Fruit fly (Drosophila melanogaster) whole organism, wandering third instar larva: ENCODE results near the gene nau.

Experiments used
- Abd-B ChIP-seq: fragments of >200 bp; optimal IDR thresholded peaks from 2 replicates; lab custom pipeline; 2017; ENCODE audit warnings: missing biosample characterization, missing genetic modification characterization
- CG32264 ChIP-seq: fragments of 200-800 bp; sonication (Bioruptor generic); optimal IDR thresholded peaks from 2 replicates; lab custom pipeline; 2016; ENCODE audit warnings: missing biosample characterization, missing genetic modification characterization
- CG9705 ChIP-seq: fragments of 200-800 bp; sonication (Bioruptor generic); optimal IDR thresholded peaks from 2 replicates; lab custom pipeline; 2018; ENCODE audit warnings: missing biosample characterization, mild to moderate bottlenecking, missing genetic modification characterization
- CrebA ChIP-seq: fragments of 200-800 bp; sonication (Bioruptor generic); optimal IDR thresholded peaks from 2 replicates; lab custom pipeline; 2016; ENCODE audit warnings: missing biosample characterization, mild to moderate bottlenecking, missing genetic modification characterization, borderline replicate concordance
- Dfd ChIP-seq: fragments of >200 bp; optimal IDR thresholded peaks from 2 replicates; lab custom pipeline; 2017; ENCODE audit warnings: missing biosample characterization, missing genetic modification characterization
- Dif ChIP-seq: fragments of 200-275, 200-300 bp; sonication (Bioruptor generic); optimal IDR thresholded peaks from 2 replicates; lab custom pipeline; 2018; ENCODE audit warnings: missing biosample characterization, missing genetic modification characterization; ENCODE audit not compliant: partially characterized antibody
- GATAd ChIP-seq: sonication (Bioruptor generic); optimal IDR thresholded peaks from 2 replicates; lab custom pipeline; 2016; ENCODE audit warnings: missing biosample characterization, missing genetic modification characterization
- HLH106 ChIP-seq: fragments of 200-800 bp; optimal IDR thresholded peaks from 3 replicates; lab custom pipeline; 2019; ENCODE audit warnings: missing biosample characterization, mild to moderate bottlenecking, missing genetic modification characterization, moderate library complexity
- Hnf4 ChIP-seq: fragments of 200-800 bp; sonication (Bioruptor generic); optimal IDR thresholded peaks from 2 replicates; lab custom pipeline; 2016; ENCODE audit warnings: missing biosample characterization, mild to moderate bottlenecking, missing genetic modification characterization
- Hr78 ChIP-seq: fragments of >200 bp; optimal IDR thresholded peaks from 2 replicates; lab custom pipeline; 2017; ENCODE audit warnings: missing biosample characterization, missing genetic modification characterization
- Hr83 ChIP-seq: fragments of 200-300 bp; sonication (Bioruptor generic); optimal IDR thresholded peaks from 2 replicates; lab custom pipeline; 2016; ENCODE audit warnings: missing biosample characterization, mild to moderate bottlenecking, missing genetic modification characterization, moderate library complexity; ENCODE audit not compliant: poor library complexity, severe bottlenecking
- Jra ChIP-seq: sonication (Bioruptor generic); optimal IDR thresholded peaks from 2 replicates; lab custom pipeline; 2016; ENCODE audit warnings: missing biosample characterization, missing genetic modification characterization
- Mio ChIP-seq: sonication (Bioruptor generic); optimal IDR thresholded peaks from 2 replicates; lab custom pipeline; 2016; ENCODE audit warnings: missing biosample characterization, missing genetic modification characterization
- Myc ChIP-seq: fragments of >200 bp; optimal IDR thresholded peaks from 2 replicates; lab custom pipeline; 2017
- N ChIP-seq: fragments of >200 bp; optimal IDR thresholded peaks from 2 replicates; lab custom pipeline; 2018; ENCODE audit warnings: missing biosample characterization, missing external identifiers, missing genetic modification characterization
- OdsH ChIP-seq: fragments of 200-800 bp; sonication (Bioruptor generic); optimal IDR thresholded peaks from 2 replicates; lab custom pipeline; 2016; ENCODE audit warnings: missing biosample characterization, mild to moderate bottlenecking, missing genetic modification characterization
- Rel ChIP-seq, 2 experiments: fragments of 200-800 bp; sonication (Bioruptor generic) in 1 of 2; optimal IDR thresholded peaks; 2 replicates in 1 of 2; 3 replicates in 1 of 2; lab custom pipeline; 2016 to 2019; ENCODE audit warnings: mild to moderate bottlenecking in 2 of 2, missing biosample characterization in 2 of 2, missing genetic modification characterization in 2 of 2, moderate library complexity in 1 of 2
- Sp1 ChIP-seq: fragments of 200-800 bp; sonication (Bioruptor generic); optimal IDR thresholded peaks from 3 replicates; lab custom pipeline; 2019; ENCODE audit warnings: missing biosample characterization, mild to moderate bottlenecking, missing genetic modification characterization, moderate library complexity
- Vsx2 ChIP-seq: fragments of 200-300, 225-300 bp; sonication (Bioruptor generic); optimal IDR thresholded peaks from 2 replicates; lab custom pipeline; 2018; ENCODE audit warnings: missing biosample characterization, missing genetic modification characterization; ENCODE audit not compliant: partially characterized antibody
- br ChIP-seq: fragments of 200-800 bp; sonication (Bioruptor generic); optimal IDR thresholded peaks from 2 replicates; lab custom pipeline; 2016; ENCODE audit warnings: missing biosample characterization, missing genetic modification characterization
- brk ChIP-seq: fragments of 200-800 bp; sonication (Bioruptor generic); optimal IDR thresholded peaks from 2 replicates; lab custom pipeline; 2016; ENCODE audit warnings: missing biosample characterization, mild to moderate bottlenecking, missing genetic modification characterization
- dl ChIP-seq, 2 experiments: fragments of 175-275, 200-275 bp in 1 of 2; fragments of 200-275 bp in 1 of 2; sonication (Bioruptor generic); optimal IDR thresholded peaks; lab custom pipeline; 2018; ENCODE audit warnings: mild to moderate bottlenecking in 2 of 2, missing biosample characterization in 2 of 2, missing genetic modification characterization in 2 of 2, moderate library complexity in 2 of 2; ENCODE audit not compliant: partially characterized antibody in 2 of 2, insufficient read depth in 1 of 2
- dmrt93B ChIP-seq: fragments of 200-800 bp; sonication (Bioruptor generic); optimal IDR thresholded peaks from 2 replicates; lab custom pipeline; 2018; ENCODE audit warnings: missing biosample characterization, mild to moderate bottlenecking, missing genetic modification characterization
- dsf ChIP-seq: sonication (Bioruptor generic); optimal IDR thresholded peaks from 2 replicates; lab custom pipeline; 2016; ENCODE audit warnings: missing biosample characterization, missing genetic modification characterization, borderline replicate concordance
- ey ChIP-seq: fragments of 200-800 bp; sonication (Bioruptor generic); optimal IDR thresholded peaks from 2 replicates; lab custom pipeline; 2016; ENCODE audit warnings: missing biosample characterization, missing genetic modification characterization
- foxo ChIP-seq, 2 experiments: fragments of 200-800 bp; sonication (Bioruptor generic); optimal IDR thresholded peaks; 2 replicates in 1 of 2; 3 replicates in 1 of 2; lab custom pipeline; 2016 to 2017; ENCODE audit warnings: missing biosample characterization in 2 of 2, missing genetic modification characterization in 2 of 2
- fru ChIP-seq: fragments of 200-800 bp; sonication (Bioruptor generic); optimal IDR thresholded peaks from 3 replicates; lab custom pipeline; 2016; ENCODE audit warnings: missing biosample characterization, mild to moderate bottlenecking, missing genetic modification characterization
- h ChIP-seq: fragments of 200-800 bp; sonication (Bioruptor generic); optimal IDR thresholded peaks from 3 replicates; lab custom pipeline; 2016; ENCODE audit warnings: missing biosample characterization, mild to moderate bottlenecking, missing genetic modification characterization
- jim ChIP-seq: fragments of 175-275, 200-325 bp; sonication (Bioruptor generic); optimal IDR thresholded peaks from 2 replicates; lab custom pipeline; 2016; ENCODE audit warnings: missing biosample characterization, mild to moderate bottlenecking, missing genetic modification characterization
- lola ChIP-seq: fragments of >200 bp; optimal IDR thresholded peaks from 2 replicates; lab custom pipeline; 2017; ENCODE audit warnings: missing biosample characterization, missing genetic modification characterization
- pan ChIP-seq: fragments of >200 bp; optimal IDR thresholded peaks from 2 replicates; lab custom pipeline; 2017
- psq ChIP-seq: fragments of 200-800 bp; sonication (Bioruptor generic); optimal IDR thresholded peaks from 3 replicates; lab custom pipeline; 2017; ENCODE audit warnings: missing biosample characterization, mild to moderate bottlenecking, missing genetic modification characterization, moderate library complexity
- rgr ChIP-seq: fragments of 200-800 bp; sonication (Bioruptor generic); optimal IDR thresholded peaks from 3 replicates; lab custom pipeline; 2016; ENCODE audit warnings: missing biosample characterization, mild to moderate bottlenecking, missing genetic modification characterization
- sage ChIP-seq: fragments of 200-800 bp; sonication (Bioruptor generic); optimal IDR thresholded peaks from 2 replicates; lab custom pipeline; 2016; ENCODE audit warnings: missing biosample characterization, mild to moderate bottlenecking, missing genetic modification characterization
- sv ChIP-seq: fragments of 200-800 bp; sonication (Bioruptor generic); optimal IDR thresholded peaks from 3 replicates; lab custom pipeline; 2016; ENCODE audit warnings: missing biosample characterization, missing genetic modification characterization
- tai ChIP-seq: sonication (Bioruptor generic); optimal IDR thresholded peaks from 2 replicates; lab custom pipeline; 2016; ENCODE audit warnings: missing biosample characterization, missing genetic modification characterization
- usp ChIP-seq: fragments of >200 bp; optimal IDR thresholded peaks from 2 replicates; lab custom pipeline; 2017; ENCODE audit warnings: missing biosample characterization, missing genetic modification characterization
- woc ChIP-seq: sonication (Bioruptor generic); optimal IDR thresholded peaks from 2 replicates; lab custom pipeline; 2016; ENCODE audit warnings: missing biosample characterization, mild to moderate bottlenecking, missing genetic modification characterization

nau gene

dm6 chr3R:23721936-23722335 lies 3.8 kb upstream of the nau start:
- TF ChIP-seq Sp1 (GFP tag; lab: Kevin White, UChicago) (no peak), dsf (GFP tag; lab: Kevin White, UChicago) (no peak), N (no peak), rgr (GFP tag; lab: Kevin White, UChicago) (peak; percentile 17), dl (GFP tag; optimal IDR thresholded peaks at IDR 0.05; lab: Kevin White, UChicago; ENCODE audit: insufficient read depth in 1 of 2, partially characterized antibody in 2 of 2) (no peak), HLH106 (tag; lab: Kevin White, UChicago) (peak; percentile 39), Hr78 (no peak), br (GFP tag; lab: Kevin White, UChicago) (no peak), dmrt93B (peak; percentile 25), jim (GFP tag; lab: Kevin White, UChicago) (no peak), ey (no peak), tai (GFP tag; lab: Kevin White, UChicago) (no peak), Rel (GFP tag; optimal IDR thresholded peaks at IDR 0.05; lab: Kevin White, UChicago) (no peak), Rel (tag; optimal IDR thresholded peaks at IDR 0.05; lab: Kevin White, UChicago) (no peak), Abd-B (GFP tag; lab: Kevin White, UChicago) (no peak), Jra (GFP tag; lab: Kevin White, UChicago) (no peak), Mio (GFP tag; lab: Kevin White, UChicago) (no peak), foxo (GFP tag; optimal IDR thresholded peaks at IDR 0.05; lab: Kevin White, UChicago) (peak in 1 of 2 experiments; percentile 49), Hnf4 (GFP tag; lab: Kevin White, UChicago) (peak; percentile 23), Dif (GFP tag; lab: Kevin White, UChicago) (no peak), CG9705 (GFP tag; lab: Kevin White, UChicago) (peak; percentile 8), CG32264 (GFP tag; lab: Kevin White, UChicago) (no peak), psq (no peak), Myc (no peak), sv (GFP tag; lab: Kevin White, UChicago) (no peak), CrebA (GFP tag; lab: Kevin White, UChicago) (peak; percentile 6), usp (GFP tag; lab: Kevin White, UChicago) (no peak), OdsH (GFP tag; lab: Kevin White, UChicago) (no peak), fru (GFP tag; lab: Kevin White, UChicago) (peak; percentile 30), pan (lab: Kevin White, UChicago) (no peak), brk (GFP tag; lab: Kevin White, UChicago) (peak; percentile 44), Dfd (no peak), GATAd (GFP tag; lab: Kevin White, UChicago) (no peak), Vsx2 (GFP tag; lab: Kevin White, UChicago) (peak; percentile 1), woc (GFP tag; lab: Kevin White, UChicago) (no peak), sage (GFP tag; lab: Kevin White, UChicago) (no peak), Hr83 (GFP tag; lab: Kevin White, UChicago) (no peak), lola (no peak), h (GFP tag; lab: Kevin White, UChicago) (peak; percentile 41)

- TF ChIP-seq HLH106 (tag; lab: Kevin White, UChicago) (no peak), OdsH (GFP tag; lab: Kevin White, UChicago) (no peak), ey (no peak), CrebA (GFP tag; lab: Kevin White, UChicago) (no peak), CG9705 (GFP tag; lab: Kevin White, UChicago) (no peak), Myc (no peak), woc (GFP tag; lab: Kevin White, UChicago) (no peak), rgr (GFP tag; lab: Kevin White, UChicago) (no peak), br (GFP tag; lab: Kevin White, UChicago) (no peak), Hnf4 (GFP tag; lab: Kevin White, UChicago) (no peak)
- TF ChIP-seq, all 38 proteins: peak for 0
These were observed 3.4 kb upstream of the nau start, which contains the start of gene CG10232 for dm6 chr3R:23721525-23721924. TSS of gene CG10232 (minus strand) at chr3R:23721625.
